Fruit fly (Drosophila melanogaster) Kc167 (cell line): ENCODE measurements around the gene CG12986.

Experiments used
- Myc ChIP-seq: fragments of >200 bp; optimal IDR thresholded peaks from 2 replicates; lab custom pipeline; 2017; ENCODE audit warnings: missing external identifiers
- Sin3A ChIP-seq: fragments of >200 bp; optimal IDR thresholded peaks from 2 replicates; lab custom pipeline; 2018; ENCODE audit warnings: missing external identifiers
- h ChIP-seq: fragments of >200 bp; optimal IDR thresholded peaks from 3 replicates; lab custom pipeline; 2018; ENCODE audit warnings: missing external identifiers
- insv ChIP-seq: fragments of >200 bp; optimal IDR thresholded peaks from 3 replicates; lab custom pipeline; 2018; ENCODE audit warnings: missing external identifiers
- psq ChIP-seq: fragments of >200 bp; optimal IDR thresholded peaks from 2 replicates; lab custom pipeline; 2017; ENCODE audit warnings: missing external identifiers
- ttk ChIP-seq: sonication (Bioruptor generic); optimal IDR thresholded peaks from 2 replicates; lab custom pipeline; 2017; ENCODE audit warnings: missing external identifiers

Gene CG12986

dm6 chrX:17836420-17836932, 17.0 kb upstream of the CG12986 start:
- no peak for TF ChIP-seq Myc (lab: Kevin White, UChicago)
- no peak for TF ChIP-seq ttk (lab: Kevin White, UChicago)
- TF ChIP-seq psq = no peak
- TF ChIP-seq insv (lab: Kevin White, UChicago) = no peak
- TF ChIP-seq Sin3A (lab: Kevin White, UChicago) = no peak
- TF ChIP-seq h = no peak

DNA sequence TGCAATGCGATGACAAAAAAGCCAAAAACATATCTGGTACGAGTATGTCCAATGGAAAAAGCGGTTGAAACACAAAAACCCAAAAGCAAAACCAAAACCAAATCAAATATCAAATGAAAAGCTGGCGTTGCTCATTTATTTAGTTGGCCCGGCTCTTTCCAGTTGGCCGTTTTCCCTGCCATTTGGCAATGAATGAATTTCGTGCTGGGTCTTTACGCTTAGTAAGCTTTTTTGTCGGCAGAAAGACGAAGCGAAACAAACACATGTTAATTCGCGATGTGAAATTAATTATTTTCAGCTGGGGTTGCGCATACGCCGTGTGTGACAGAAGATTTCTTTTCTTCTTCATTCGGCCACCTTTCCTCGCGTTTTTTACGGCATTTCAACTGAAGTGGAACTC, 15.3 kb upstream of the CG12986 start:
- TF ChIP-seq Myc (lab: Kevin White, UChicago) (no peak), psq (no peak), insv (lab: Kevin White, UChicago) (no peak), Sin3A (lab: Kevin White, UChicago) (no peak), ttk (lab: Kevin White, UChicago) (no peak), h (no peak)

DNA sequence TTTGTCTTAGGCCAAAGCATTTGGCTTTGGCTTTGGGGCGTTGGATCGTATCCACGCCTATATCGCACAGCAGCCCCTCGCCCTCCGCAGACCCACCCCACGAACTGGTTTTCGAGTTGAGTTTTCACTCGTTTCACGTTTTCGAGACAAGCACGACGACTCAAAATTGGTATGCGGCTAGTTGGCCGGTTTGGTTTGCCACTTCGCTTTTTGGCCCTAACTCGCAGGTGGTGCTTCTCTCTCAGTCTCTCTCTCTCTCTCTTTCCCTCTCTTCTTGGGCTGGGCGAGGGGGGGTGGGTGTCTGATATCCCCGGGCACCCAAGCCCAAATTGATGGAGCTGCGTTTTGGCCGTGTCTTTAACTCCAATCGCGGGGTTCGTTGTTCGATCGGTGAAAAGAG, 14.5 kb upstream of the CG12986 start:
- no peak for TF ChIP-seq Sin3A (lab: Kevin White, UChicago)
- TF ChIP-seq psq = no peak
- TF ChIP-seq insv (lab: Kevin White, UChicago) = no peak
- TF ChIP-seq ttk (lab: Kevin White, UChicago) = no peak
- TF ChIP-seq Myc (lab: Kevin White, UChicago) = no peak
- TF ChIP-seq h = no peak

DNA sequence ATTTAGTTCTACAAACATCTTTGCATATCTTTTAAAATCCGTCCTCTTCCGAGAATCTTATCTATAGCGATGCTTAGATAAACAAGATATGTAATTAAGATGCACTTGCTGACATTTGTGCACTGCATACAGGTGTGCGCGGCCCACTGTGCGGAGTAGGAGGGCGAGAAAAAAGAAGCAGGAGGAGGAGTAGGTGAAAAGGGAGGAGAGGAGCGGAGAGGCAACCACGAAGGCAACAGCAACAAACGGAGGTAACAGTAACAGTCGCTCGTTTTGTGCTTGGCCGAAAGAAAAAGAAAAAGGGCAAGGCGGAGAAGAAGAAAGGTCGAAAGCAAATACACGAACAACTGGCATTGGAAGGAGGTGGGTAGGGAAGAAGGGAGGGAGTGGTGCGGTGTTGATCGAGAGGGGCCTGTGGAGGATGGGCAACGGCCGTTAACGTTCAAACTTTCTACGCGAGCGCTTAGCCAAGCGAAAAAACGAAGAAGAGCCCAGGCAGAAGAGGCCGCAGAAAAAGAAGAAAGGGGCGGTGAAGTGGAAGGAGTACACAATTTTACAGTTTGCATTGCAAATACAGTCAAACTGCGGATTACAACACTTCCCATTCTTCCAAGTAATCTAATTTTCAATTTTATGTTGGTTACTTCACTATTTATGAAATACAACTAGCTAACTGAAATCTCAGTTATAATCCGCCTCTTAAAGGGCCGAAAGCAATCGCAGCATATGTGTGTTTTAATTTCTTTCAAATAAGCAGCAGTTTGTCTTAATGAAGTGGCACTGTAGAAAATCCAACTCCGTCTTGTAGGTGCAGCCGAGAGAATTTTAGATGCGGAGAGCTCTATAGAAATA, 12.9 kb upstream of the CG12986 start:
- TF ChIP-seq insv (lab: Kevin White, UChicago) = no peak
- no peak for TF ChIP-seq psq
- TF ChIP-seq Sin3A (lab: Kevin White, UChicago) = no peak
- TF ChIP-seq ttk (lab: Kevin White, UChicago) = no peak
- no peak for TF ChIP-seq h
- no peak for TF ChIP-seq Myc (lab: Kevin White, UChicago)

dm6 chrX:17830644-17831043, 11.2 kb upstream of the CG12986 start, which contains the start of gene CG6398:
Gene CG6398, plus strand, starts transcription at chrX:17830828.
- TF ChIP-seq ttk (lab: Kevin White, UChicago) (no peak), insv (lab: Kevin White, UChicago) (no peak), h (no peak), psq (no peak), Sin3A (lab: Kevin White, UChicago) (no peak), Myc (lab: Kevin White, UChicago) (no peak)

dm6 chrX:17830211-17830616, 10.7 kb upstream of the CG12986 start:
- TF ChIP-seq psq (no peak), insv (lab: Kevin White, UChicago) (no peak)

dm6 chrX:17829083-17829997, 9.9 kb upstream of the CG12986 start:
- TF ChIP-seq Sin3A (lab: Kevin White, UChicago) = no peak
- TF ChIP-seq psq = no peak
- no peak for TF ChIP-seq insv (lab: Kevin White, UChicago)
- no peak for TF ChIP-seq Myc (lab: Kevin White, UChicago)
- no peak for TF ChIP-seq ttk (lab: Kevin White, UChicago)
- no peak for TF ChIP-seq h

DNA sequence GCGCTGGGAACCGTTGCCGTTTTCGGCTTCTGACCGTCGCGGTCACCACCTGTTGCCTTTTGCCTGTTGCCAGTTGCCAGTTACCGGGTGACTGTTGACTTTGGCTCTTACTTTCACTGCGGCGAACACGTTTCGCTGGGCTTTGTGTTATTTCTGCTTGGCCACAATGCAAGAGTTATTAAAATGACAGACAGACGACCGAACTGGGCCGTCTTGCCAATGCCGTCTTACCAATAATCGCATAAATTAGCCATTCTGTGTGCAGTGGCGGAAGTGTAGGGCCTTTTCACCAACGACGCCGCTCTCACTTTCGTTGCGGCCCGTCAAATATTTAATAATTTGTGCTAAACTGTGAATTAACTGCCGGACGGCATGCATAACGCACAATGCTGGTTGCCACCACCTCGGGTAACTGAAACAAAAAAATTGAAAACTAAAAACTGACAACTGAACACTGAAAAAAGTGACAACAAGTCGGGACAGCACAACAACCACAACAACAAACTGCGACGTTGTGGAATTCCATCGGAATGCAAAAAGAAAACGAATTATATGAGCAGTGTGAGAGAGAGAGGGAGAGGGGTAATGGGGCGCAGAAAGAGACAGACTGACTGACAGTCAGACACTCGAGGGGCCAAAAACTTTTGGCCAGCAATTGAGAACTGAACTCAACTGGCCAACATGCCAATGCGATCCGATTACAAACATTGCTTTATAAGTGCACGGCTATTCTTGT, 9.0 kb upstream of the CG12986 start:
- TF ChIP-seq psq (no peak), ttk (lab: Kevin White, UChicago) (no peak), h (no peak), Myc (lab: Kevin White, UChicago) (no peak), insv (lab: Kevin White, UChicago) (no peak), Sin3A (lab: Kevin White, UChicago) (no peak)

- no peak for TF ChIP-seq psq
- TF ChIP-seq insv (lab: Kevin White, UChicago) = peak; percentile 100
Measured at dm6 chrX:17826807-17827703, 7.6 kb upstream of the CG12986 start, which contains the start of gene Socs16D. Gene Socs16D, minus strand, starts transcription at chrX:17827564.

dm6 chrX:17821466-17821865, 2.0 kb upstream of the CG12986 start:
- no peak for TF ChIP-seq insv (lab: Kevin White, UChicago)
- TF ChIP-seq Myc (lab: Kevin White, UChicago) = no peak
- no peak for TF ChIP-seq h
- no peak for TF ChIP-seq Sin3A (lab: Kevin White, UChicago)
- TF ChIP-seq psq = no peak
- no peak for TF ChIP-seq ttk (lab: Kevin White, UChicago)
